Worm (Caenorhabditis elegans): ENCODE results near the gene mrps-16.

Gene mrps-16

DNA sequence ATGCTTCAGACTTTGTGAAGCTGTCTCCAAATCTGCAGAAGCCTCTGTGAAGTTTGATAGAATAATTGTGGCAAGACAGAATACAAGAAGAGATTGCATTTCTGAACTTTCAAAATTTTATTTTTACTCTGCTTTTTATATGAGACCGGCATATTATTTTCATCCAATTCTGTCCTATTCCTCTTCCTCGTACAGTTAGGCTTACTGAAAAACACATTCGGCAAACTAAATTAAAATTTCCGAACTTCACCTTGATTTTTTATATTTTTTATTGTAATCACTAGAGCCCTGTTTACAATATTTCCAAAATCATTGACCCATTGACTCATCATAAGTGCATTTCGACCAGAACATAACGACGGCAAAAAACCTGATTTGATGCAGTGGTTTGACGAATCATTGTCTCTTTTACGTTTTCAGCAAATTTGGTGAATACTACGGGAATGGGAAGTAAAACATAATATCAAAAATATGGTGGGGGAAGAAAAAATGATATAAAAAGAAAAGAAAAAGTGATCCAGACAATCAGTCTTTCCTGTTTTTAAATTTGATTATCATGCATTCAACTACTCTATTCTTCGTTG, 24.1 kb downstream of the mrps-16 start, which contains the start of the genes suex-1 and F12A10.9:
Gene suex-1, minus strand, starts transcription at position 101 of the 584 bp plus-strand sequence.
Gene F12A10.9, plus strand, starts transcription at position 534 of the 584 bp plus-strand sequence.
- TF ChIP-seq chd-7 (tag; optimal IDR thresholded peaks at IDR 0.05) (no peak), lir-1 (GFP tag; conservative IDR thresholded peaks at IDR 0.05) (no peak), snpc-1.3 (tag; optimal IDR thresholded peaks at IDR 0.05; ENCODE audit: insufficient read depth) (no peak), egl-44 (GFP tag; IDR thresholded peaks at IDR 0.05) (no peak), hlh-12 (tag; optimal IDR thresholded peaks at IDR 0.05) (no peak), nhr-27 (tag; optimal IDR thresholded peaks at IDR 0.05) (no peak), bed-2 (GFP tag; IDR thresholded peaks at IDR 0.05) (no peak), zim-3 (tag; optimal IDR thresholded peaks at IDR 0.05) (no peak), ama-1 (optimal IDR thresholded peaks at IDR 0.05) (no peak), ama-1 (GFP tag; optimal IDR thresholded peaks at IDR 0.05) (no peak), egrh-3 (GFP tag; IDR thresholded peaks at IDR 0.05) (no peak)

DNA sequence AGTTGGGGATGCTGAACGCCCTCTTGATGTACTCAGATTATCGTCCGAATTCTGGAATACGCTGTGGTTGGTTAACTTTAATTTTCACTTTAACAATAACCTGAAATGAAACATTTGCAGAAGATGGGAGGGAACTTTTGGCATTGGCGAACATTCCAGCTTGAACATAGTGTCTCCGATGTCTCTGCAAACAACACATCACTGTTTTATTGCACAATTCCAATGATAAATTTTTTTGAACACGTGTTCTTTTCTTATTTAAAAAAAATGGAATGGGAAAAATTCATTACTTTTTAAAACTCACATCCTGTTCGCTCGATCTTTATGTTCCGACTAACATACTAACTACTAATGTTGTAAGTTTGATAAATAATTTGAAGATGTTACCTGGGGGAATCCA, 26.3 kb downstream of the mrps-16 start, which contains the start of gene fzy-1:
Gene fzy-1, plus strand, starts transcription at position 301 of the 400 bp plus-strand sequence.
- TF ChIP-seq ztf-25 (GFP tag; IDR thresholded peaks at IDR 0.05) (no peak), hrde-1 (tag; optimal IDR thresholded peaks at IDR 0.05; ENCODE audit: borderline replicate concordance) (no peak), nhr-120 (GFP tag; IDR thresholded peaks at IDR 0.05) (no peak), dpff-1 (tag; optimal IDR thresholded peaks at IDR 0.05) (no peak), T26A5.8 (tag; optimal IDR thresholded peaks at IDR 0.05) (no peak), Y56A3A.18 (GFP tag; IDR thresholded peaks at IDR 0.05) (no peak), F23B12.7 (tag; optimal IDR thresholded peaks at IDR 0.05; ENCODE audit: insufficient read depth) (no peak), him-1 (tag; optimal IDR thresholded peaks at IDR 0.05) (no peak), ztf-3 (GFP tag; optimal IDR thresholded peaks at IDR 0.05) (no peak), F33H1.4 (GFP tag; IDR thresholded peaks at IDR 0.05) (no peak), fkh-3 (tag; optimal IDR thresholded peaks at IDR 0.05) (no peak), zfh-2 (GFP tag; conservative IDR thresholded peaks at IDR 0.05) (no peak), snpc-3.4 (tag; optimal IDR thresholded peaks at IDR 0.05) (no peak), repo-1 (tag; optimal IDR thresholded peaks at IDR 0.05) (no peak), nhr-90 (tag; optimal IDR thresholded peaks at IDR 0.05) (no peak), bed-1 (GFP tag; IDR thresholded peaks at IDR 0.05) (no peak), K11D2.4 (GFP tag; IDR thresholded peaks at IDR 0.05) (no peak), nhr-80 (tag; optimal IDR thresholded peaks at IDR 0.05) (no peak), C06A6.2 (GFP tag; conservative IDR thresholded peaks at IDR 0.05) (no peak)

DNA sequence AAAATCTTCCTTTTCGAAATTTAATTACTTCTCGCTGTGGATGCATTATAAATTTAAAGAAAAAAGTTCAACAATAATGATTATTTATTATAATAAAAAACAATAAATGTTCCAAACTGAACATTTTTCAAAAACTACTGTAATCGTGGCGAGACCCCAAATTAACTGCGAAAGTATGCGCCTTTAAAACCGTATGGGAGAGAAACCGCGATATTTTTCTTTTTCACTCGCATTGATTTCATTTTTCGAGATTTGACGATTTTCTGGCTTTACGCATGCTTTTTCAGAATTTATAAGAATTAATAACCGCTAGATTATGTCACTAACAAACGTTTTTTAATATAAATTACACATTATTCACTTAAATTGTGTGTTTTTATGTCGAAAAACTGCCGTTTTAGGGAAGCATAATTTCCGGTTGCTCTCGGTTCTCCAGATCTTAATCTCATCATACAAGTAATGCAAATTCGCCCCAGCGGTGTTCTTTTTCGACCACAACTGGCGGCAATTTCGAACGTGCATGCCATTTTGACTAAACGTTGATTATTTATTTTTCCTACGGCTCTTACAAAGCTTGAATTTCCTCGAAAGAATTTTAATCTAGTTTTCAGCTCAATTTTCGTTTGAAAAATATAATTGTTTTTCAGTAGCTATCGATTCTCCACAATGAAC, 26.9 kb downstream of the mrps-16 start, which contains the start of gene F12A10.8:
Gene F12A10.8, minus strand, starts transcription at position 79 of the 672 bp plus-strand sequence.
- TF ChIP-seq D2030.7 (GFP tag; IDR thresholded peaks at IDR 0.05) (peak; percentile 58; the same call in 1 of the 2 replicates), lin-35 (GFP tag; optimal IDR thresholded peaks at IDR 0.05) (peak in 1 of 3 experiments; percentile 60), hmg-1.2 (GFP tag; IDR thresholded peaks at IDR 0.05) (0 out of 2 replicates have a peak, but pooled peaks have one; percentile 8), unc-130 (GFP tag; optimal IDR thresholded peaks at IDR 0.05) (no peak), snpc-1.3 (tag; optimal IDR thresholded peaks at IDR 0.05; ENCODE audit: insufficient read depth) (peak; percentile 1), xnd-1 (tag; optimal IDR thresholded peaks at IDR 0.05) (peak; percentile 70), snpc-4 (GFP tag; optimal IDR thresholded peaks at IDR 0.05) (peak; percentile 22), snpc-4 (tag; optimal IDR thresholded peaks at IDR 0.05) (no peak), madf-6 (GFP tag; IDR thresholded peaks at IDR 0.05) (peak; percentile 87), snpc-3.4 (tag; optimal IDR thresholded peaks at IDR 0.05) (peak; percentile 13), let-607 (tag; optimal IDR thresholded peaks at IDR 0.05) (no peak), ceh-91 (GFP tag; IDR thresholded peaks at IDR 0.05) (peak; percentile 67), F33H1.4 (GFP tag; IDR thresholded peaks at IDR 0.05) (peak; percentile 88), lsl-1 (GFP tag; optimal IDR thresholded peaks at IDR 0.05) (peak; percentile 93), nfya-2 (GFP tag; IDR thresholded peaks at IDR 0.05) (no peak), efl-1 (GFP tag; optimal IDR thresholded peaks at IDR 0.05) (peak; percentile 80), mcd-1 (GFP tag; IDR thresholded peaks at IDR 0.05) (peak; percentile 46; the same call in 1 of the 2 replicates), hlh-12 (tag; optimal IDR thresholded peaks at IDR 0.05) (no peak), tbp1 (GFP tag; optimal IDR thresholded peaks at IDR 0.05) (no peak)

All from whole organism, young adult.